Worm (Caenorhabditis elegans): ENCODE data around the gene sri-70.

ce11 chrV:17258868-17259267, 44.0 kb upstream of the sri-70 start, which contains the start of gene fbxa-85:
- TF ChIP-seq flt-1 (GFP tag; IDR thresholded peaks at IDR 0.05) (no peak), B0310.2 (tag; optimal IDR thresholded peaks at IDR 0.05) (no peak), ama-1 (optimal IDR thresholded peaks at IDR 0.05) (no peak), pes-1 (GFP tag; IDR thresholded peaks at IDR 0.05) (no peak), tra-4 (tag; optimal IDR thresholded peaks at IDR 0.05) (no peak), hmbx-1 (tag; optimal IDR thresholded peaks at IDR 0.05) (no peak), hmg-4 (GFP tag; optimal IDR thresholded peaks at IDR 0.05) (no peak), aly-1 (tag; optimal IDR thresholded peaks at IDR 0.05) (no peak), F13C5.2 (tag; optimal IDR thresholded peaks at IDR 0.05) (no peak), scrt-1 (GFP tag; IDR thresholded peaks at IDR 0.05) (no peak)
